Worm (Caenorhabditis elegans) whole organism, L1 larva: ENCODE data around the gene cyp-34A5.

Source experiments
- C04F5.9 ChIP-seq: sonication (generic microtip); optimal IDR thresholded peaks from 2 replicates; lab custom pipeline; 2016; ENCODE audit warnings: missing genetic modification characterization, missing compliant biosample characterization
- C16A3.4 ChIP-seq: fragments of 150-350 bp; optimal IDR thresholded peaks from 2 replicates; lab custom pipeline; 2014; ENCODE audit warnings: missing biosample characterization, missing genetic modification characterization
- C34B4.2 ChIP-seq: sonication (generic microtip); optimal IDR thresholded peaks from 2 replicates; lab custom pipeline; 2017; ENCODE audit warnings: mild to moderate bottlenecking, missing genetic modification characterization, missing compliant biosample characterization
- F16B12.6 ChIP-seq: fragments of 150-350 bp; optimal IDR thresholded peaks from 2 replicates; lab custom pipeline; 2014; ENCODE audit warnings: missing biosample characterization, missing genetic modification characterization
- aly-2 ChIP-seq: fragments of 150-350 bp; optimal IDR thresholded peaks from 2 replicates; lab custom pipeline; 2014; ENCODE audit warnings: missing biosample characterization, missing genetic modification characterization
- blmp-1 ChIP-seq: fragments of 150-350 bp; optimal IDR thresholded peaks from 2 replicates; lab custom pipeline; 2014; ENCODE audit warnings: missing biosample characterization, missing genetic modification characterization
- ceh-63 ChIP-seq: fragments of 200-800 bp; sonication (Bioruptor generic); optimal IDR thresholded peaks from 2 replicates; lab custom pipeline; 2018; ENCODE audit warnings: mild to moderate bottlenecking, missing genetic modification characterization, missing compliant biosample characterization
- ceh-82 ChIP-seq, 3 experiments: fragments of 150-350 bp in 1 of 3; sonication (generic microtip) in 2 of 3; optimal IDR thresholded peaks; 2 replicates each; lab custom pipeline; 2014 to 2017; ENCODE audit warnings: missing biosample characterization in 3 of 3, missing genetic modification characterization in 3 of 3
- ceh-90 ChIP-seq: sonication (generic microtip); optimal IDR thresholded peaks from 2 replicates; lab custom pipeline; 2016; ENCODE audit warnings: missing genetic modification characterization, missing compliant biosample characterization
- efl-1 ChIP-seq, 4 experiments: fragments of 150-350 bp; optimal IDR thresholded peaks in 3 of 4; peaks in 1 of 4; 1 replicate in 1 of 4; 2 replicates in 3 of 4; lab custom pipeline; 2014; ENCODE audit warnings: missing biosample characterization in 2 of 4, missing genetic modification characterization in 2 of 4, missing genetic modification reagents in 2 of 4
- egl-13 ChIP-seq: sonication (generic microtip); optimal IDR thresholded peaks from 2 replicates; lab custom pipeline; 2016; ENCODE audit warnings: missing genotype, missing genetic modification reagents, missing genetic modification characterization, missing compliant biosample characterization
- egl-27 ChIP-seq, 2 experiments: fragments of 150-350 bp in 1 of 2; sonication (generic microtip); optimal IDR thresholded peaks; 3 replicates each; lab custom pipeline; 2017 to 2018; ENCODE audit warnings: missing biosample characterization in 2 of 2, missing genetic modification characterization in 2 of 2, missing genetic modification reagents in 2 of 2
- elt-2 ChIP-seq: sonication (generic microtip); optimal IDR thresholded peaks from 2 replicates; lab custom pipeline; 2016; ENCODE audit warnings: missing genetic modification characterization, mild to moderate bottlenecking, inconsistent platforms, missing compliant biosample characterization, missing genetic modification reagents
- elt-3 ChIP-seq, 6 experiments: fragments of 150-350 bp in 1 of 6; sonication (generic microtip); optimal IDR thresholded peaks; 2 replicates each; lab custom pipeline; 2017 to 2018; ENCODE audit warnings: missing biosample characterization in 6 of 6, missing genetic modification characterization in 6 of 6, inconsistent platforms in 1 of 6
- fos-1 ChIP-seq: fragments of 150-350 bp; optimal IDR thresholded peaks from 2 replicates; lab custom pipeline; 2014; ENCODE audit warnings: missing biosample characterization, missing genetic modification characterization
- hlh-4 ChIP-seq: sonication (generic microtip); optimal IDR thresholded peaks from 2 replicates; lab custom pipeline; 2016; ENCODE audit warnings: mild to moderate bottlenecking, missing genetic modification characterization, missing compliant biosample characterization
- irx-1 ChIP-seq: sonication (generic microtip); optimal IDR thresholded peaks from 2 replicates; lab custom pipeline; 2016; ENCODE audit warnings: missing genetic modification characterization, missing compliant biosample characterization
- jun-1 ChIP-seq: fragments of 150-350 bp; optimal IDR thresholded peaks from 2 replicates; lab custom pipeline; 2014; ENCODE audit warnings: missing biosample characterization, missing genetic modification reagents, missing genetic modification characterization
- lin-13 ChIP-seq: fragments of 150-350 bp; optimal IDR thresholded peaks from 2 replicates; lab custom pipeline; 2014; ENCODE audit warnings: missing biosample characterization, missing genetic modification reagents, missing genetic modification characterization
- lir-3 ChIP-seq: sonication (generic microtip); optimal IDR thresholded peaks from 2 replicates; lab custom pipeline; 2016; ENCODE audit warnings: mild to moderate bottlenecking, missing genetic modification characterization, moderate library complexity, missing compliant biosample characterization; ENCODE audit not compliant: poor library complexity
- mdl-1 ChIP-seq, 2 experiments: fragments of 150-350 bp; optimal IDR thresholded peaks; 2 replicates each; lab custom pipeline; 2014 to 2017; ENCODE audit warnings: missing biosample characterization in 2 of 2, missing genetic modification characterization in 2 of 2, inconsistent platforms in 1 of 2
- mep-1 ChIP-seq: fragments of 150-350 bp; optimal IDR thresholded peaks from 2 replicates; lab custom pipeline; 2014; ENCODE audit warnings: missing biosample characterization, missing genetic modification characterization
- nhr-12 ChIP-seq: sonication (generic microtip); optimal IDR thresholded peaks from 2 replicates; lab custom pipeline; 2017; ENCODE audit warnings: missing biosample characterization, missing genetic modification characterization
- nhr-19 ChIP-seq: fragments of 200-800 bp; sonication (Bioruptor generic); conservative IDR thresholded peaks from 2 replicates; pipeline ENCODE4 v1.3.6; 2022; ENCODE audit warnings: missing genetic modification characterization, missing compliant biosample characterization
- nhr-20 ChIP-seq: sonication (generic microtip); optimal IDR thresholded peaks from 2 replicates; lab custom pipeline; 2016; ENCODE audit warnings: mild to moderate bottlenecking, missing genetic modification characterization, missing compliant biosample characterization
- nhr-237 ChIP-seq: fragments of 150-350 bp; optimal IDR thresholded peaks from 2 replicates; lab custom pipeline; 2014; ENCODE audit warnings: missing biosample characterization, missing genetic modification characterization
- nhr-28 ChIP-seq: fragments of 150-350 bp; optimal IDR thresholded peaks from 2 replicates; lab custom pipeline; 2014; ENCODE audit warnings: missing biosample characterization, missing genetic modification characterization
- nhr-47 ChIP-seq: sonication (generic microtip); optimal IDR thresholded peaks from 2 replicates; lab custom pipeline; 2016; ENCODE audit warnings: mild to moderate bottlenecking, missing genetic modification characterization, moderate library complexity, missing compliant biosample characterization
- nhr-85 ChIP-seq: sonication (generic microtip); peaks from one replicate; lab custom pipeline; 2016; ENCODE audit warnings: missing genetic modification characterization, inconsistent platforms, missing compliant biosample characterization
- pax-3 ChIP-seq: fragments of 200-800 bp; sonication (Bioruptor generic); optimal IDR thresholded peaks from 2 replicates; lab custom pipeline; 2018; ENCODE audit warnings: mild to moderate bottlenecking, missing genetic modification characterization, moderate library complexity, missing compliant biosample characterization
- rnt-1 ChIP-seq: sonication (generic microtip); optimal IDR thresholded peaks from 2 replicates; lab custom pipeline; 2016; ENCODE audit warnings: mild to moderate bottlenecking, missing genetic modification characterization, moderate library complexity, missing compliant biosample characterization
- snu-23 ChIP-seq: sonication (generic microtip); optimal IDR thresholded peaks from 2 replicates; lab custom pipeline; 2016; ENCODE audit warnings: missing genetic modification characterization, missing compliant biosample characterization
- tbx-2 ChIP-seq: sonication (generic microtip); optimal IDR thresholded peaks from 2 replicates; lab custom pipeline; 2016; ENCODE audit warnings: missing genetic modification characterization, missing compliant biosample characterization
- unc-130 ChIP-seq: fragments of 150-350 bp; optimal IDR thresholded peaks from 2 replicates; lab custom pipeline; 2017; ENCODE audit warnings: missing biosample characterization, missing genetic modification characterization, inconsistent platforms
- unc-30 ChIP-seq: sonication (generic microtip); optimal IDR thresholded peaks from 2 replicates; lab custom pipeline; 2017; ENCODE audit warnings: missing biosample characterization, missing genetic modification characterization
- unc-62 ChIP-seq: fragments of 150-350 bp; optimal IDR thresholded peaks from 2 replicates; lab custom pipeline; 2014; ENCODE audit warnings: missing biosample characterization, missing genetic modification reagents, missing genetic modification characterization
- unc-86 ChIP-seq: sonication (generic microtip); optimal IDR thresholded peaks from 2 replicates; lab custom pipeline; 2016; ENCODE audit warnings: missing genetic modification characterization, missing compliant biosample characterization
- unc-98 ChIP-seq: fragments of 200-800 bp; sonication (Bioruptor generic); IDR thresholded peaks from 2 replicates; pipeline ENCODE4 v1.3.6; 2022; ENCODE audit warnings: missing genetic modification characterization, missing compliant biosample characterization
- vab-15 ChIP-seq: sonication (generic microtip); optimal IDR thresholded peaks from 2 replicates; lab custom pipeline; 2017; ENCODE audit warnings: missing genotype, mild to moderate bottlenecking, missing genetic modification characterization, missing compliant biosample characterization
- xbp-1 ChIP-seq: sonication (generic microtip); optimal IDR thresholded peaks from 2 replicates; lab custom pipeline; 2016; ENCODE audit warnings: missing genetic modification characterization, missing compliant biosample characterization
- zag-1 ChIP-seq: fragments of 150-350 bp; optimal IDR thresholded peaks from 2 replicates; lab custom pipeline; 2014; ENCODE audit warnings: missing biosample characterization, missing genetic modification characterization
- ztf-11 ChIP-seq, 2 experiments: sonication (generic microtip); optimal IDR thresholded peaks; 2 replicates each; lab custom pipeline; 2016 to 2017; ENCODE audit warnings: missing genetic modification characterization in 2 of 2, missing biosample characterization in 1 of 2, missing compliant biosample characterization in 1 of 2
- ztf-4 ChIP-seq: fragments of 150-350 bp; optimal IDR thresholded peaks from 2 replicates; lab custom pipeline; 2014; ENCODE audit warnings: missing biosample characterization, missing genetic modification characterization

Gene cyp-34A5

DNA sequence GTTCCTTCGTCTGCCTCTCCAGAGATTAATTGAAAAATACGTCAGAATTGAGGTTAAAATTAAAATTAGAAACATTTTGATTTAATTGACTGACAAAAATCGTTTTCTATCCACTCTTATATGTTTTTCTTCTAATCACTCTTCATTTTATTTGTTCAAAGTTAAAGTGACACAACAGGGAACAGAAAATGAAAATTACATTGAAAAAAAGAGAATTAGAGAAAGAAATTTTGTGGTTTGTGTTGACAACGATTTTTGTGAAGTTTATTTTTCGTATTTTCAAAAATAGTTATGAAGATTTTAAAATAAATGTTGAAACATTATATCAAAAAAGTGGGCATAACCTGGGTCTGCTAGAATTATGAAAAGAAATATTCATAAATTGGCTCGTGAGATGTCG is at the start of gene cyp-34A5:
Gene cyp-34A5, minus strand, starts transcription at position 101 of the 400 bp plus-strand sequence.
- TF ChIP-seq C16A3.4 (tag; lab: Kevin White, UChicago), result no peak
- TF ChIP-seq unc-86 (tag; lab: Kevin White, UChicago), result no peak
- peak; percentile 30 for TF ChIP-seq nhr-20 (tag; lab: Kevin White, UChicago)

DNA sequence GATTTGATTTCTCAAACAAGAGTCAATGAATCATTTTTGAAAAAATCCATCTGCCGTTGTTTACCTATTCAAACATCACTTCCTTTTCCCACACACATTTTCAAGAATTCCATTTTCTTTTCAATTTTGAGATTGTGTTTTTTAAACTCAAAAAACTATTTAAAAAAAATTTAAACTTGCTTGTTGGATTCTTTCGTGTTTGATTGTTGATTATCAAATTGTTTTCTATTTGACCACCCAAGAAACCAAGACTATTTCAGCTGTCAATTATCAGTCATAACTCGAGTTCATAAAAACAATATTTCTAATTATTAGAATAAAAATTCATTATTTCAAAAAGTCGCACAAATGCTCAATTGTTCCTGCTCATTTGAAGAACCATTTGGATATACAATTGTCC is 47.7 kb upstream of the cyp-34A5 start, which contains the start of gene srh-8:
Gene srh-8, plus strand, starts transcription at position 301 of the 400 bp plus-strand sequence.
- TF ChIP-seq mdl-1 (tag; optimal IDR thresholded peaks at IDR 0.05; lab: Kevin White, UChicago), result no peak
- no peak for TF ChIP-seq unc-30 (tag; lab: Kevin White, UChicago)
- TF ChIP-seq nhr-28 (tag; lab: Kevin White, UChicago), result no peak
- no peak for TF ChIP-seq nhr-237
- TF ChIP-seq ceh-63, result no peak
- TF ChIP-seq hlh-4, result no peak
- no peak for TF ChIP-seq rnt-1 (tag; lab: Kevin White, UChicago)
- no peak for TF ChIP-seq elt-3 (tag; optimal IDR thresholded peaks at IDR 0.05; lab: Kevin White, UChicago)
- TF ChIP-seq nhr-47 (tag; lab: Kevin White, UChicago), result no peak
- no peak for TF ChIP-seq C34B4.2
- no peak for TF ChIP-seq tbx-2
- TF ChIP-seq C16A3.4 (tag; lab: Kevin White, UChicago), result no peak
- no peak for TF ChIP-seq lin-13
- TF ChIP-seq unc-62 (GFP tag; lab: Kevin White, UChicago), result no peak
- TF ChIP-seq unc-130 (tag; lab: Kevin White, UChicago), result no peak
- TF ChIP-seq nhr-85 (tag; lab: Kevin White, UChicago), result no peak
- TF ChIP-seq unc-98 (GFP tag; lab: Robert Waterston, UW), result no peak

- peak; percentile 63 for TF ChIP-seq blmp-1
- TF ChIP-seq mep-1, result no peak
- no peak for TF ChIP-seq lir-3 (tag; lab: Kevin White, UChicago)
- TF ChIP-seq ztf-4, result no peak
- no peak for TF ChIP-seq unc-86 (tag; lab: Kevin White, UChicago)
These were observed 47.1 kb upstream of the cyp-34A5 start for ce11 chrV:4004577-4004976.

ce11 chrV:3995838-3996237 is 38.3 kb upstream of the cyp-34A5 start, which contains the start of gene srx-62:
TSS of gene srx-62 (minus strand) at chrV:3995938.
- TF ChIP-seq egl-13 (tag; lab: Kevin White, UChicago), result no peak

- TF ChIP-seq unc-98 (GFP tag; lab: Robert Waterston, UW), result no peak
- TF ChIP-seq irx-1, result no peak
- TF ChIP-seq rnt-1 (tag; lab: Kevin White, UChicago), result no peak
- TF ChIP-seq ztf-11 (tag; optimal IDR thresholded peaks at IDR 0.05; lab: Kevin White, UChicago), result no peak
- no peak for TF ChIP-seq efl-1 (optimal IDR thresholded peaks at IDR 0.05; lab: Kevin White, UChicago)
- peak in 1 of 2 experiments; percentile 87 for TF ChIP-seq efl-1 (GFP tag; optimal IDR thresholded peaks at IDR 0.05 in 1 of 2; lab: Kevin White, UChicago)
- no peak for TF ChIP-seq F16B12.6
- no peak for TF ChIP-seq jun-1 (tag; lab: Kevin White, UChicago)
- no peak for TF ChIP-seq pax-3 (tag; lab: Kevin White, UChicago)
- no peak for TF ChIP-seq ztf-4
These were observed 36.5 kb upstream of the cyp-34A5 start, which contains the start of gene K09D9.9 for ce11 chrV:3994048-3994447. TSS of gene K09D9.9 (minus strand) at chrV:3994148.

ce11 chrV:3992334-3992733 is 34.8 kb upstream of the cyp-34A5 start:
- TF ChIP-seq nhr-19 (GFP tag; lab: Robert Waterston, UW), result no peak
- no peak for TF ChIP-seq unc-30 (tag; lab: Kevin White, UChicago)
- no peak for TF ChIP-seq vab-15 (tag; lab: Kevin White, UChicago)
- no peak for TF ChIP-seq irx-1
- TF ChIP-seq fos-1 (tag; lab: Kevin White, UChicago), result no peak
- no peak for TF ChIP-seq nhr-237
- TF ChIP-seq egl-27 (tag; optimal IDR thresholded peaks at IDR 0.05; lab: Kevin White, UChicago), result no peak
- no peak for TF ChIP-seq elt-2 (tag; lab: Kevin White, UChicago)
- TF ChIP-seq ztf-11 (tag; optimal IDR thresholded peaks at IDR 0.05; lab: Kevin White, UChicago), result no peak
- TF ChIP-seq xbp-1 (tag; lab: Kevin White, UChicago), result no peak
- no peak for TF ChIP-seq ceh-82 (tag; optimal IDR thresholded peaks at IDR 0.05; lab: Kevin White, UChicago)
- TF ChIP-seq unc-98 (GFP tag; lab: Robert Waterston, UW), result no peak
- no peak for TF ChIP-seq aly-2 (tag; lab: Kevin White, UChicago)
- TF ChIP-seq zag-1 (tag; lab: Kevin White, UChicago), result no peak
- TF ChIP-seq lir-3 (tag; lab: Kevin White, UChicago), result no peak
- no peak for TF ChIP-seq rnt-1 (tag; lab: Kevin White, UChicago)
- TF ChIP-seq C04F5.9 (tag; lab: Kevin White, UChicago), result no peak
- no peak for TF ChIP-seq ceh-90
- peak; percentile 21 for TF ChIP-seq tbx-2
- TF ChIP-seq snu-23 (GFP tag; lab: Kevin White, UChicago), result no peak
- no peak for TF ChIP-seq nhr-12 (tag; lab: Kevin White, UChicago)
